Worm (Caenorhabditis elegans): ENCODE data around the gene srsx-39.
"Not testable (repeated sequence)": the region's sequence is repeated elsewhere in the genome, so short reads cannot be mapped to it uniquely, and the experiment has no call there.

The srsx-39 gene

DNA sequence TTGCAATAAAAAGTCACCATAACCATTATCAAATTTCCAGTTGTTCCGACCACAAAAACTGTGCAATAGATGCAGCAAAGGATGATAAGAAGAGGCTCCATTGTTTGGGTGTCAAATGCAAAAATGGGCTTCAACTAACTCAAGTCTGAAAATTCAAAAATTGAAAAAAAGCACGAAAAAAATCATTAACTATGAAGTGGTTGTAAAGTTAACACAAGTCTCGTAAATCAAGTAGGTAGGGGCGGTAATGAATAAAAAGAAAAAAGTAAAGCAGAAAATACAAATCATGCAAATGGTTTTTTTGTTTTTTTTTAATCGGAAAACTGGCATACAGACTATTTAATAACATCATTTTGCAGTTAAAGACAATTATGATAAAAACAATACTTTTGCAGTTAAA is at the start of gene srsx-39:
TSS of gene srsx-39 (minus strand) at position 101 of the 400 bp plus-strand sequence.
- not testable (repeated sequence) for TF ChIP-seq nhr-6 (tag; optimal IDR thresholded peaks at IDR 0.05); F26F4.8 (GFP tag; conservative IDR thresholded peaks at IDR 0.05); hmg-1.1 (GFP tag; IDR thresholded peaks at IDR 0.05)

DNA sequence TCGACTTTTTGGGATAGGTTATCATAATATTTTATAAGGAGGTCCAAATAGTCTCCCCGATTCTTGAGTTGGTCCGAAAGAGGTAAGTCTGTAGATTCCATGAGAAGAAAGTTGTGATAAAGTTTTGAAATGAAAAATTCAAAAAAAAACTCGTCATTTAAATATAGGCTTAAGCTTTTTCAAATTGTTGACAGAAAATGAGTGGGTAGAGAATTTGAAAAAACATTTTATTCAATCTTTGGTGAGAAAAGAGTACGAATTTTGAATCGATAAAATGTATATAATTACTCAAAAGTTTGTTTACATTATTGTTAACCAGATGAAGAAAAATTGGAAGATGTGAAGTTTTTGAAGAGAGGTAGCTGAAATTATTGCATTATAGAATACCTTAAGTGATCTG is 48.9 kb upstream of the srsx-39 start, which contains the start of gene T26H8.5:
TSS of gene T26H8.5 (minus strand) at position 101 of the 400 bp plus-strand sequence.
- no peak for TF ChIP-seq madf-9 (GFP tag; conservative IDR thresholded peaks at IDR 0.05)
- no peak for TF ChIP-seq jun-1 (tag; optimal IDR thresholded peaks at IDR 0.05)
- no peak for TF ChIP-seq F10B5.3 (tag; optimal IDR thresholded peaks at IDR 0.05)
- no peak for TF ChIP-seq skn-1 (tag; optimal IDR thresholded peaks at IDR 0.05)
- no peak for TF ChIP-seq ceh-32 (tag; optimal IDR thresholded peaks at IDR 0.05; ENCODE audit: poor library complexity)
- no peak for TF ChIP-seq daf-16 (GFP tag; optimal IDR thresholded peaks at IDR 0.05)
- no peak for TF ChIP-seq daf-16 (tag; optimal IDR thresholded peaks at IDR 0.05)
- TF ChIP-seq lin-13 (GFP tag; optimal IDR thresholded peaks at IDR 0.05) = no peak
- TF ChIP-seq hlh-11 (tag; optimal IDR thresholded peaks at IDR 0.05) = no peak
- TF ChIP-seq unc-39 (tag; optimal IDR thresholded peaks at IDR 0.05) = no peak
- TF ChIP-seq aly-2 (tag; optimal IDR thresholded peaks at IDR 0.05) = no peak
- no peak for TF ChIP-seq mxl-2 (GFP tag; conservative IDR thresholded peaks at IDR 0.05)
- no peak for TF ChIP-seq dmd-8 (GFP tag; IDR thresholded peaks at IDR 0.05)
- no peak for TF ChIP-seq fkh-10 (GFP tag; optimal IDR thresholded peaks at IDR 0.05)
- no peak for TF ChIP-seq hif-1 (tag; optimal IDR thresholded peaks at IDR 0.05)
- TF ChIP-seq cey-2 (tag; optimal IDR thresholded peaks at IDR 0.05; ENCODE audit: borderline replicate concordance, insufficient read depth) = no peak

DNA sequence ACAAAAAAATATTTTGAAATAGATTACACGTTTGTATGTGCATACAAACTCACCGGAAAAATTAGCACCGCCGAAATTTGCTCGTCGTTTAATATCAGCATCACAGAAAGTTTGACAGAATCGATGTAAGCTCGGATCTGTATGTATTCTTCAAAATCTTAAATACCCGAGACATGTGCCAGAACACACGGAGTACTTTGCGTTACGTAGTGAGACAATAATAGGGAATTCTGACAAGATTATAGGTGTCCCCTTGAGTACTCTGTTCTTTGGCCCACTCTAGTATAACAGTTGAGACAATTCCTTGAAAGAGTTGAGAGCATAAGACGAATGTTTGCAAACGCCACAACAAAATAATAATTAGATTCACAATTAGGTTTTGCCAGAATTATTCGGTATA is 47.1 kb upstream of the srsx-39 start, which contains the start of gene srx-48:
TSS of gene srx-48 (minus strand) at position 101 of the 400 bp plus-strand sequence.
- TF ChIP-seq F26F4.8 (GFP tag; conservative IDR thresholded peaks at IDR 0.05) = no peak
- TF ChIP-seq set-16 (GFP tag; IDR thresholded peaks at IDR 0.05) = no peak
- TF ChIP-seq Y5F2A.4 (GFP tag; optimal IDR thresholded peaks at IDR 0.05) = no peak
- no peak for TF ChIP-seq madf-9 (GFP tag; conservative IDR thresholded peaks at IDR 0.05)
- TF ChIP-seq nhr-77 (tag; optimal IDR thresholded peaks at IDR 0.05) = no peak
- TF ChIP-seq daf-8 (GFP tag; IDR thresholded peaks at IDR 0.05) = no peak

DNA sequence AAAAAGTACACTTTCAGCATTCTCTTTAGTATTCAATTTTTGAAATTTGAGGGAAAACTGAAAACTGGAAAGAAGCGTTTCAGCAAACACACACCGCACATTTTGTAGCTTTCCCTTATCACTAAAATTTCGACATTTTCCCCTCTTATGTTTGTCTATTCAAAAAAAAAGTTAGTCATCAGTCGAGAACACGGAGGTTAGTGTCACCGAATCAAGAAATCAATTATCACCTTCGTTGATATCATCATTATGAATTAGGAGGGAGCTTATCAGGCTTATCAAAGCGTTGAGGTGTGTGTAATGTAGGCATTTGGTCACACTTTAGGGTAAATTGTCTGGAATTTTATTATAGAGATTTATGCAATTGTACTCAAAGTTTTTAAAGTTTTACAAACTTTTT is 42.0 kb upstream of the srsx-39 start, which contains the start of gene cpr-3:
TSS of gene cpr-3 (minus strand) at position 104 of the 400 bp plus-strand sequence.
- TF ChIP-seq lin-29 (GFP tag; IDR thresholded peaks at IDR 0.05) (no peak), hlh-11 (tag; optimal IDR thresholded peaks at IDR 0.05) (no peak), F10B5.3 (tag; optimal IDR thresholded peaks at IDR 0.05) (no peak), fkh-10 (GFP tag; optimal IDR thresholded peaks at IDR 0.05) (no peak), zfp-2 (tag; optimal IDR thresholded peaks at IDR 0.05) (no peak), tag-97 (GFP tag; IDR thresholded peaks at IDR 0.05) (no peak), aha-1 (tag) (no peak), nhr-41 (GFP tag; IDR thresholded peaks at IDR 0.05) (no peak), rbr-2 (tag; optimal IDR thresholded peaks at IDR 0.05) (no peak), daf-12 (tag; optimal IDR thresholded peaks at IDR 0.05) (no peak), nhr-48 (tag; optimal IDR thresholded peaks at IDR 0.05) (peak; percentile 27), daf-8 (GFP tag; IDR thresholded peaks at IDR 0.05) (no peak), D1046.2 (GFP tag; IDR thresholded peaks at IDR 0.05) (no peak), snpc-1.2 (GFP tag; IDR thresholded peaks at IDR 0.05) (no peak), Y5F2A.4 (GFP tag; optimal IDR thresholded peaks at IDR 0.05) (no peak), R02D3.7 (tag; optimal IDR thresholded peaks at IDR 0.05) (no peak), lin-13 (GFP tag; optimal IDR thresholded peaks at IDR 0.05) (no peak), ceh-62 (tag; optimal IDR thresholded peaks at IDR 0.05) (no peak), nhr-6 (tag; optimal IDR thresholded peaks at IDR 0.05) (peak; percentile 99), lin-1 (GFP tag; IDR thresholded peaks at IDR 0.05) (no peak), madf-5 (GFP tag; IDR thresholded peaks at IDR 0.05) (no peak), tra-1 (GFP tag; IDR thresholded peaks at IDR 0.05) (no peak; the same call in 1 of the 2 replicates), zip-11 (GFP tag; IDR thresholded peaks at IDR 0.05) (no peak), pha-4 (GFP tag; IDR thresholded peaks at IDR 0.05) (no peak; the same call in 1 of the 2 replicates), pha-4 (tag; optimal IDR thresholded peaks at IDR 0.05) (no peak), daf-19 (GFP tag; conservative IDR thresholded peaks at IDR 0.05) (no peak), F26F4.8 (GFP tag; conservative IDR thresholded peaks at IDR 0.05) (no peak), T26A8.4 (GFP tag; IDR thresholded peaks at IDR 0.05) (no peak), nhr-77 (tag; optimal IDR thresholded peaks at IDR 0.05) (peak; percentile 83), dmd-6 (GFP tag; IDR thresholded peaks at IDR 0.05) (peak; percentile 95), egl-43 (GFP tag; IDR thresholded peaks at IDR 0.05) (no peak), aly-2 (tag; optimal IDR thresholded peaks at IDR 0.05) (no peak), T20F7.1 (GFP tag; optimal IDR thresholded peaks at IDR 0.05) (no peak)

Data from whole organism, L4 larva.